Worm (Caenorhabditis elegans): ENCODE measurements around the gene srd-64.

ce11 chrIII:1731850-1732249 is 36.9 kb upstream of the srd-64 start:
- no peak for TF ChIP-seq set-16 (GFP tag; IDR thresholded peaks at IDR 0.05)
- TF ChIP-seq aly-2 (tag; optimal IDR thresholded peaks at IDR 0.05), result no peak
- TF ChIP-seq egl-27 (tag; optimal IDR thresholded peaks at IDR 0.05), result no peak
- no peak for TF ChIP-seq dpl-1 (GFP tag; optimal IDR thresholded peaks at IDR 0.05)
- TF ChIP-seq ces-1 (GFP tag; optimal IDR thresholded peaks at IDR 0.05), result peak; percentile 80
- no peak for TF ChIP-seq ceh-44 (GFP tag; IDR thresholded peaks at IDR 0.05)
- no peak for TF ChIP-seq ama-1 (optimal IDR thresholded peaks at IDR 0.05)
- TF ChIP-seq ceh-20 (GFP tag; IDR thresholded peaks at IDR 0.05), result no peak
- no peak for TF ChIP-seq nhr-237 (tag; optimal IDR thresholded peaks at IDR 0.05)
- no peak for TF ChIP-seq unc-62 (GFP tag; optimal IDR thresholded peaks at IDR 0.05 in 1 of 2)
- no peak for TF ChIP-seq unc-62 (tag; optimal IDR thresholded peaks at IDR 0.05)
- TF ChIP-seq lin-39 (tag; optimal IDR thresholded peaks at IDR 0.05), result no peak
- no peak for TF ChIP-seq D1046.2 (GFP tag; IDR thresholded peaks at IDR 0.05)

All from whole organism, L4 larva.